Worm (Caenorhabditis elegans) whole organism, midembryonic: ENCODE measurements around the gene ttr-54.

Source experiments
- cog-1 ChIP-seq: sonication (generic microtip); optimal IDR thresholded peaks from 2 replicates; lab custom pipeline; 2016; ENCODE audit warnings: missing genetic modification characterization, missing compliant biosample characterization
- flt-1 ChIP-seq: fragments of 200-800 bp; sonication (Bioruptor generic); IDR thresholded peaks from 2 replicates; pipeline ENCODE4 v1.3.6; 2022; ENCODE audit warnings: missing genetic modification characterization, missing compliant biosample characterization
- klf-2 ChIP-seq: fragments of 200-800 bp; sonication (Bioruptor generic); conservative IDR thresholded peaks from 2 replicates; pipeline ENCODE4 v1.3.6; 2022; ENCODE audit warnings: missing genetic modification reagents, missing genetic modification characterization, missing compliant biosample characterization
- ref-1 ChIP-seq: fragments of 200-800 bp; sonication (Bioruptor generic); conservative IDR thresholded peaks from 2 replicates; pipeline ENCODE4 v1.3.6; 2022; ENCODE audit warnings: missing genetic modification reagents, missing genetic modification characterization, missing compliant biosample characterization
- tab-1 ChIP-seq: fragments of 200-800 bp; sonication (Bioruptor generic); IDR thresholded peaks from 2 replicates; pipeline ENCODE4 v1.3.6; 2022; ENCODE audit warnings: missing genetic modification characterization, missing compliant biosample characterization
- ztf-29 ChIP-seq: fragments of 200-800 bp; sonication (Bioruptor generic); IDR thresholded peaks from 2 replicates; pipeline ENCODE4 v1.3.6; 2022; ENCODE audit warnings: missing genetic modification reagents, missing genetic modification characterization, missing compliant biosample characterization

DNA sequence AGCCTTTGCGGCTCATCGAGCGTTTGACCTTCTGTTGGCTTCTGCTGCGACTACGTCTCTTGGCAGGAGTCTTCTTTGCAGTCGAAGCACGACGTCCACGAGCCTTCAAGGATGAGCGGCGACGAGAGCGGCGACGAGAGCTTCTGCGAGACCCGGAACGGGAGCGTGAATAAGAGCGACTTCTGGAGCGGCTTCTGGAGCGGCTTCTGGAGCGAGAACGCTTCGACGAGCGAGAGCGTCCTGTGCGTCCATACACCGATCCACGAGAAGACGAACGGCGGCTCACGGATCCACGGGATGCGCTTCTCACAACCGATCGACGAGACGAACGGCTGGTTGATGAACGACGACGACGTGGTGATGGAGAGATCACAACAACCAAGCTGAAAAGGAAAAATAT, 44.7 kb upstream of the ttr-54 start:
- TF ChIP-seq tab-1 (GFP tag; lab: Robert Waterston, UW) (no peak), cog-1 (tag; lab: Kevin White, UChicago) (no peak), klf-2 (GFP tag; lab: Robert Waterston, UW) (no peak), flt-1 (no peak), ref-1 (GFP tag; lab: Robert Waterston, UW) (no peak), ztf-29 (GFP tag; lab: Robert Waterston, UW) (no peak)
